Fruit fly (Drosophila melanogaster) Kc167 (cell line): ENCODE measurements around the gene CG5810.

Experiments
- Myc ChIP-seq: fragments of >200 bp; optimal IDR thresholded peaks from 2 replicates; lab custom pipeline; 2017; ENCODE audit warnings: missing external identifiers
- insv ChIP-seq: fragments of >200 bp; optimal IDR thresholded peaks from 3 replicates; lab custom pipeline; 2018; ENCODE audit warnings: missing external identifiers

DNA sequence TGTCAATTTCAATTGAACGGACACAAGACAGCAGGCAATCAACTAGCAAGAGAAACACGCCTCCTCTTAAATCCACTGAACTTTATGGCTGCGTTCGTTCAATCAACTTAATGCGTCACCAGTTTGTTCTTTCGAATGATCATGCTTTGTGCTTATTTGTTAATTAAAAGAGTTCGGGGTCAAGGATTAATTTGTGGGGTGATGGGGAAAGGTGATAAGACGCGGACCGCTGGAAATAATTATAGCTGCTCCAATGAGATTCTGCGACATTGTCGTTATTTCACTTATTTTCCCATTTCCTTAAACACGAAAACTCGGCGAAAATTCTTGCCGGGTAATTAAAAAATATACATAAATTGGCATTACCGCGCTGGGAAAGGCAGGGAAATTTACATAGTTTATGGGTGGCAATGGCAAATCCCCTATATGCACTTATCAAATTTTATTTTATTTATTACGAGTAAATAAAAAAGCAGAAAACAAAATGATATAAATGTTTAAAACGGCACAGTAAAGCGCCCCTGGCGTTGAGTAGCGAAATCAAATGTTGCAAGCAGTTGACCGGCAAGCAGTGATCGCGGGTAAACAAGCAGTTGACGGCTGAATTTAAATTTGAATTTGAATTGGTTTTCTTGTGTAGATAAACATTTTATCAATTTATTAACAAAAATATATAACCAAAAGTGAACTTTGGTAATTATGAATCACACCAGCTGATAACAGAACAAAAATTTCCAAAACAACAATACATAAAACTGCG is 21.0 kb downstream of the CG5810 start:
- no peak for TF ChIP-seq Myc (lab: Kevin White, UChicago)
- no peak for TF ChIP-seq insv
